Worm (Caenorhabditis elegans) whole organism, L2 larva: ENCODE results near the gene F17E9.4.
A peak's percentile ranks its signal among the peaks of the same experiment; 100 is the strongest.

ENCODE experiments used
- C34F6.9 ChIP-seq: fragments of 150-350 bp; optimal IDR thresholded peaks from 2 replicates; lab custom pipeline; 2014; ENCODE audit warnings: missing biosample characterization, missing genetic modification characterization
- F13H6.1 ChIP-seq: sonication (generic microtip); optimal IDR thresholded peaks from 2 replicates; lab custom pipeline; 2016; ENCODE audit warnings: missing genetic modification characterization, missing compliant biosample characterization
- R02D3.7 ChIP-seq: fragments of 150-350 bp; optimal IDR thresholded peaks from 2 replicates; lab custom pipeline; 2014; ENCODE audit warnings: missing biosample characterization, missing genetic modification characterization
- ZK546.5 ChIP-seq: sonication (generic microtip); optimal IDR thresholded peaks from 2 replicates; lab custom pipeline; 2017; ENCODE audit warnings: missing biosample characterization, missing genetic modification characterization
- alr-1 ChIP-seq: fragments of 150-350 bp; optimal IDR thresholded peaks from 2 replicates; lab custom pipeline; 2014; ENCODE audit warnings: missing biosample characterization, missing genetic modification characterization
- ama-1 ChIP-seq: fragments of 150-350 bp; optimal IDR thresholded peaks from 2 replicates; lab custom pipeline; 2018; ENCODE audit warnings: inconsistent platforms
- blmp-1 ChIP-seq: sonication (generic microtip); optimal IDR thresholded peaks from 2 replicates; lab custom pipeline; 2017; ENCODE audit warnings: missing genetic modification characterization, mild to moderate bottlenecking, missing compliant biosample characterization, antibody characterized with exemption, moderate library complexity; ENCODE audit not compliant: insufficient read depth
- ceh-16 ChIP-seq: fragments of 150-350 bp; optimal IDR thresholded peaks from 2 replicates; lab custom pipeline; 2014; ENCODE audit warnings: missing biosample characterization, missing genetic modification characterization
- crh-2 ChIP-seq: sonication (generic microtip); optimal IDR thresholded peaks from 2 replicates; lab custom pipeline; 2017; ENCODE audit warnings: missing biosample characterization, missing genetic modification characterization
- dmd-4 ChIP-seq: sonication (generic microtip); optimal IDR thresholded peaks from 2 replicates; lab custom pipeline; 2017; ENCODE audit warnings: missing biosample characterization, missing genetic modification characterization
- fos-1 ChIP-seq: fragments of 150-350 bp; optimal IDR thresholded peaks from 2 replicates; lab custom pipeline; 2014; ENCODE audit warnings: missing biosample characterization, missing genetic modification characterization
- lin-39 ChIP-seq: fragments of 150-350 bp; optimal IDR thresholded peaks from 2 replicates; lab custom pipeline; 2014; ENCODE audit warnings: missing biosample characterization, missing genetic modification reagents, missing genetic modification characterization
- lsy-2 ChIP-seq, 2 experiments: fragments of 150-350 bp in 1 of 2; sonication (generic microtip) in 1 of 2; optimal IDR thresholded peaks; 2 replicates each; lab custom pipeline; 2014 to 2017; ENCODE audit warnings: missing biosample characterization in 2 of 2, missing genetic modification characterization in 2 of 2
- mab-5 ChIP-seq: fragments of 150-350 bp; optimal IDR thresholded peaks from 2 replicates; lab custom pipeline; 2014; ENCODE audit warnings: missing biosample characterization, missing genetic modification characterization
- mbf-1 ChIP-seq: sonication (generic microtip); optimal IDR thresholded peaks from 2 replicates; lab custom pipeline; 2017; ENCODE audit warnings: missing biosample characterization, missing genetic modification characterization
- mdl-1 ChIP-seq, 2 experiments: fragments of 150-350 bp in 1 of 2; sonication (generic microtip) in 1 of 2; optimal IDR thresholded peaks; 2 replicates each; lab custom pipeline; 2017; ENCODE audit warnings: missing biosample characterization in 2 of 2, missing genetic modification characterization in 2 of 2
- nhr-10 ChIP-seq: sonication (generic microtip); optimal IDR thresholded peaks from 2 replicates; lab custom pipeline; 2017; ENCODE audit warnings: missing biosample characterization, missing genetic modification characterization
- nhr-11 ChIP-seq: fragments of 150-350 bp; optimal IDR thresholded peaks from 2 replicates; lab custom pipeline; 2014; ENCODE audit warnings: missing biosample characterization, missing genetic modification characterization
- nhr-129 ChIP-seq: fragments of 150-350 bp; optimal IDR thresholded peaks from 2 replicates; lab custom pipeline; 2014; ENCODE audit warnings: missing biosample characterization, missing genetic modification characterization
- nhr-23 ChIP-seq: fragments of 150-350 bp; optimal IDR thresholded peaks from 2 replicates; lab custom pipeline; 2014; ENCODE audit warnings: missing biosample characterization, missing genetic modification reagents, missing genetic modification characterization
- nhr-25 ChIP-seq: fragments of 150-350 bp; sonication (generic microtip); optimal IDR thresholded peaks from 3 replicates; lab custom pipeline; 2014; ENCODE audit warnings: missing biosample characterization, missing genetic modification characterization
- nhr-6 ChIP-seq: fragments of 150-350 bp; optimal IDR thresholded peaks from 2 replicates; lab custom pipeline; 2014; ENCODE audit warnings: missing biosample characterization, missing genetic modification characterization
- nhr-77 ChIP-seq: fragments of 150-350 bp; optimal IDR thresholded peaks from 2 replicates; lab custom pipeline; 2014; ENCODE audit warnings: missing biosample characterization, missing genetic modification characterization
- peb-1 ChIP-seq: fragments of 150-350 bp; optimal IDR thresholded peaks from 2 replicates; lab custom pipeline; 2014; ENCODE audit warnings: missing biosample characterization, missing genetic modification characterization
- sem-4 ChIP-seq: fragments of 150-350 bp; optimal IDR thresholded peaks from 2 replicates; lab custom pipeline; 2014; ENCODE audit warnings: missing biosample characterization, missing genetic modification reagents, missing genetic modification characterization
- skn-1 ChIP-seq: sonication (generic microtip); optimal IDR thresholded peaks from 2 replicates; lab custom pipeline; 2017; ENCODE audit warnings: missing biosample characterization, missing genetic modification characterization
- sma-3 ChIP-seq: sonication (generic microtip); optimal IDR thresholded peaks from 2 replicates; lab custom pipeline; 2016; ENCODE audit warnings: missing genetic modification reagents, missing genetic modification characterization, missing compliant biosample characterization
- sma-9 ChIP-seq, 2 experiments: fragments of 150-350 bp in 1 of 2; sonication (generic microtip) in 1 of 2; optimal IDR thresholded peaks; 2 replicates each; lab custom pipeline; 2014 to 2016; ENCODE audit warnings: missing genetic modification characterization in 2 of 2, mild to moderate bottlenecking in 1 of 2, missing biosample characterization in 1 of 2, missing compliant biosample characterization in 1 of 2, missing genetic modification reagents in 1 of 2, moderate library complexity in 1 of 2
- snpc-4 ChIP-seq: fragments of 150-350 bp; optimal IDR thresholded peaks from 2 replicates; lab custom pipeline; 2014; ENCODE audit warnings: missing biosample characterization, missing genetic modification characterization
- unc-39 ChIP-seq: fragments of 150-350 bp; optimal IDR thresholded peaks from 2 replicates; lab custom pipeline; 2014; ENCODE audit warnings: missing biosample characterization, missing genetic modification characterization
- unc-62 ChIP-seq: fragments of 150-350 bp; optimal IDR thresholded peaks from 2 replicates; lab custom pipeline; 2014; ENCODE audit warnings: missing biosample characterization, missing genetic modification reagents, missing genetic modification characterization
- ztf-1 ChIP-seq: fragments of 200-800 bp; sonication (Bioruptor generic); conservative IDR thresholded peaks from 2 replicates; pipeline ENCODE4 v1.3.6; 2022; ENCODE audit warnings: missing genetic modification characterization, missing compliant biosample characterization
- ztf-11 ChIP-seq: sonication (generic microtip); optimal IDR thresholded peaks from 2 replicates; lab custom pipeline; 2017; ENCODE audit warnings: missing biosample characterization, missing genetic modification characterization
- ztf-4 ChIP-seq: fragments of 150-350 bp; optimal IDR thresholded peaks from 2 replicates; lab custom pipeline; 2014; ENCODE audit warnings: missing biosample characterization, missing genetic modification characterization

Gene F17E9.4

ce11 chrIV:8318799-8319198, 29.4 kb upstream of the F17E9.4 start:
- no peak for TF ChIP-seq F13H6.1 (tag; lab: Kevin White, UChicago)
- peak; percentile 9 for TF ChIP-seq nhr-25 (tag; lab: Kevin White, UChicago)
- no peak for TF ChIP-seq nhr-10
- TF ChIP-seq ZK546.5 (tag; lab: Kevin White, UChicago), result no peak
- no peak for TF ChIP-seq C34F6.9 (tag; lab: Kevin White, UChicago)
- TF ChIP-seq unc-39, result no peak
- no peak for TF ChIP-seq snpc-4 (tag; lab: Kevin White, UChicago)
- no peak for TF ChIP-seq crh-2 (tag; lab: Kevin White, UChicago)
- TF ChIP-seq skn-1 (tag; lab: Kevin White, UChicago), result no peak
- TF ChIP-seq blmp-1 (tag; lab: Kevin White, UChicago), result peak; percentile 40
- TF ChIP-seq mbf-1, result no peak
- no peak for TF ChIP-seq lsy-2 (tag; optimal IDR thresholded peaks at IDR 0.05; lab: Kevin White, UChicago)
- no peak for TF ChIP-seq nhr-6 (tag; lab: Kevin White, UChicago)

- no peak for TF ChIP-seq ZK546.5 (tag; lab: Kevin White, UChicago)
- no peak for TF ChIP-seq snpc-4 (tag; lab: Kevin White, UChicago)
- no peak for TF ChIP-seq C34F6.9 (tag; lab: Kevin White, UChicago)
- no peak for TF ChIP-seq nhr-23 (tag; lab: Kevin White, UChicago)
- no peak for TF ChIP-seq ztf-1
- TF ChIP-seq skn-1 (tag; lab: Kevin White, UChicago), result no peak
- TF ChIP-seq ama-1, result no peak
- no peak for TF ChIP-seq mbf-1
- no peak for TF ChIP-seq sem-4 (tag; lab: Kevin White, UChicago)
- TF ChIP-seq nhr-10, result no peak
- no peak for TF ChIP-seq F13H6.1 (tag; lab: Kevin White, UChicago)
- TF ChIP-seq alr-1 (tag; lab: Kevin White, UChicago), result no peak
- TF ChIP-seq R02D3.7, result no peak
- no peak for TF ChIP-seq lin-39 (tag; lab: Kevin White, UChicago)
- TF ChIP-seq mdl-1 (tag; optimal IDR thresholded peaks at IDR 0.05; lab: Kevin White, UChicago), result no peak
- TF ChIP-seq peb-1 (tag; lab: Kevin White, UChicago), result no peak
- TF ChIP-seq ceh-16, result no peak
- no peak for TF ChIP-seq ztf-4 (tag; lab: Kevin White, UChicago)
- no peak for TF ChIP-seq crh-2 (tag; lab: Kevin White, UChicago)
- TF ChIP-seq unc-62 (GFP tag; lab: Kevin White, UChicago), result no peak
- TF ChIP-seq, all 48 proteins: peak for 0
Observed at ce11 chrIV:8325667-8326066, 22.5 kb upstream of the F17E9.4 start, which contains the start of gene F35H10.3. Gene F35H10.3 (plus strand): TSS chrIV:8325967.

- TF ChIP-seq lin-39 (tag; lab: Kevin White, UChicago), result no peak
- TF ChIP-seq nhr-25 (tag; lab: Kevin White, UChicago), result no peak
- TF ChIP-seq unc-62 (GFP tag; lab: Kevin White, UChicago), result no peak
- no peak for TF ChIP-seq dmd-4
- no peak for TF ChIP-seq mab-5 (tag; lab: Kevin White, UChicago)
- no peak for TF ChIP-seq unc-39
- TF ChIP-seq sma-9 (GFP tag; optimal IDR thresholded peaks at IDR 0.05; lab: Kevin White, UChicago), result no peak
- TF ChIP-seq sma-9 (tag; optimal IDR thresholded peaks at IDR 0.05; lab: Kevin White, UChicago), result no peak
- no peak for TF ChIP-seq nhr-11 (tag; lab: Kevin White, UChicago)
- TF ChIP-seq nhr-77 (tag; lab: Kevin White, UChicago), result no peak
- no peak for TF ChIP-seq fos-1 (tag; lab: Kevin White, UChicago)
- no peak for TF ChIP-seq sma-3 (GFP tag; lab: Kevin White, UChicago)
- TF ChIP-seq nhr-129 (tag; lab: Kevin White, UChicago), result no peak
- no peak for TF ChIP-seq mdl-1 (tag; optimal IDR thresholded peaks at IDR 0.05; lab: Kevin White, UChicago)
- no peak for TF ChIP-seq ztf-11 (tag; lab: Kevin White, UChicago)
- TF ChIP-seq alr-1 (tag; lab: Kevin White, UChicago), result no peak
- TF ChIP-seq nhr-23 (tag; lab: Kevin White, UChicago), result no peak
Observed at ce11 chrIV:8328913-8329312, 19.3 kb upstream of the F17E9.4 start, which contains the start of gene F35H10.2. Gene F35H10.2 (plus strand): TSS chrIV:8329213.

ce11 chrIV:8332526-8332925, 15.6 kb upstream of the F17E9.4 start, which contains the start of gene lys-10:
Gene lys-10 (plus strand): TSS chrIV:8332826.
- TF ChIP-seq crh-2 (tag; lab: Kevin White, UChicago), result no peak
- TF ChIP-seq, all 48 proteins: peak for 0

ce11 chrIV:8333034-8333433, 15.1 kb upstream of the F17E9.4 start:
- TF ChIP-seq crh-2 (tag; lab: Kevin White, UChicago), result no peak
- TF ChIP-seq unc-39, result no peak
- no peak for TF ChIP-seq F13H6.1 (tag; lab: Kevin White, UChicago)
- TF ChIP-seq unc-62 (GFP tag; lab: Kevin White, UChicago), result no peak
